Worm (Caenorhabditis elegans) whole organism, L1 larva: Measurements from ENCODE around the gene srv-8.

Experiments
- C04F5.9 ChIP-seq: sonication (generic microtip); optimal IDR thresholded peaks from 2 replicates; lab custom pipeline; 2016; ENCODE audit warnings: missing genetic modification characterization, missing compliant biosample characterization
- C34B4.2 ChIP-seq: sonication (generic microtip); optimal IDR thresholded peaks from 2 replicates; lab custom pipeline; 2017; ENCODE audit warnings: mild to moderate bottlenecking, missing genetic modification characterization, missing compliant biosample characterization
- F16B12.6 ChIP-seq: fragments of 150-350 bp; optimal IDR thresholded peaks from 2 replicates; lab custom pipeline; 2014; ENCODE audit warnings: missing biosample characterization, missing genetic modification characterization
- aha-1 ChIP-seq: fragments of 150-350 bp; optimal IDR thresholded peaks from 2 replicates; lab custom pipeline; 2014; ENCODE audit warnings: missing biosample characterization, missing genetic modification characterization
- ama-1 ChIP-seq: fragments of 150-350 bp; optimal IDR thresholded peaks from 2 replicates; lab custom pipeline; 2014
- blmp-1 ChIP-seq: fragments of 150-350 bp; optimal IDR thresholded peaks from 2 replicates; lab custom pipeline; 2014; ENCODE audit warnings: missing biosample characterization, missing genetic modification characterization
- ceh-82 ChIP-seq, 3 experiments: fragments of 150-350 bp in 1 of 3; sonication (generic microtip) in 2 of 3; optimal IDR thresholded peaks; 2 replicates each; lab custom pipeline; 2014 to 2017; ENCODE audit warnings: missing biosample characterization in 3 of 3, missing genetic modification characterization in 3 of 3
- dpl-1 ChIP-seq, 3 experiments: fragments of 150-350 bp in 2 of 3; sonication (generic microtip) in 1 of 3; optimal IDR thresholded peaks; 2 replicates each; lab custom pipeline; 2014 to 2017; ENCODE audit warnings: missing biosample characterization in 3 of 3, missing genetic modification characterization in 3 of 3, missing genetic modification reagents in 3 of 3
- dsc-1 ChIP-seq: sonication (generic microtip); optimal IDR thresholded peaks from 2 replicates; lab custom pipeline; 2016; ENCODE audit warnings: mild to moderate bottlenecking, missing genetic modification characterization, missing compliant biosample characterization
- efl-1 ChIP-seq, 4 experiments: fragments of 150-350 bp; optimal IDR thresholded peaks in 3 of 4; peaks in 1 of 4; 1 replicate in 1 of 4; 2 replicates in 3 of 4; lab custom pipeline; 2014; ENCODE audit warnings: missing biosample characterization in 2 of 4, missing genetic modification characterization in 2 of 4, missing genetic modification reagents in 2 of 4
- elt-2 ChIP-seq: sonication (generic microtip); optimal IDR thresholded peaks from 2 replicates; lab custom pipeline; 2016; ENCODE audit warnings: missing genetic modification characterization, mild to moderate bottlenecking, inconsistent platforms, missing compliant biosample characterization, missing genetic modification reagents
- fkh-8 ChIP-seq: sonication (generic microtip); optimal IDR thresholded peaks from 2 replicates; lab custom pipeline; 2016; ENCODE audit warnings: mild to moderate bottlenecking, missing genetic modification characterization, missing compliant biosample characterization
- fos-1 ChIP-seq: fragments of 150-350 bp; optimal IDR thresholded peaks from 2 replicates; lab custom pipeline; 2014; ENCODE audit warnings: missing biosample characterization, missing genetic modification characterization
- hlh-17 ChIP-seq: fragments of 200-800 bp; sonication (Bioruptor generic); optimal IDR thresholded peaks from 2 replicates; lab custom pipeline; 2018; ENCODE audit warnings: missing genetic modification characterization, mild to moderate bottlenecking, missing compliant biosample characterization, moderate library complexity, borderline replicate concordance
- hlh-4 ChIP-seq: sonication (generic microtip); optimal IDR thresholded peaks from 2 replicates; lab custom pipeline; 2016; ENCODE audit warnings: mild to moderate bottlenecking, missing genetic modification characterization, missing compliant biosample characterization
- hpl-2 ChIP-seq: fragments of 150-350 bp; optimal IDR thresholded peaks from 2 replicates; lab custom pipeline; 2014; ENCODE audit warnings: missing biosample characterization, missing genetic modification reagents, missing genetic modification characterization
- irx-1 ChIP-seq: sonication (generic microtip); optimal IDR thresholded peaks from 2 replicates; lab custom pipeline; 2016; ENCODE audit warnings: missing genetic modification characterization, missing compliant biosample characterization
- jun-1 ChIP-seq: fragments of 150-350 bp; optimal IDR thresholded peaks from 2 replicates; lab custom pipeline; 2014; ENCODE audit warnings: missing biosample characterization, missing genetic modification reagents, missing genetic modification characterization
- lin-14 ChIP-seq: fragments of 200-800 bp; sonication (Bioruptor generic); optimal IDR thresholded peaks from 2 replicates; lab custom pipeline; 2018; ENCODE audit warnings: mild to moderate bottlenecking, missing genetic modification characterization, moderate library complexity, missing compliant biosample characterization
- lin-15B ChIP-seq: fragments of 150-350 bp; sonication (generic microtip); optimal IDR thresholded peaks from 3 replicates; lab custom pipeline; 2014; ENCODE audit warnings: missing biosample characterization, missing genetic modification characterization
- lin-39 ChIP-seq: fragments of 150-350 bp; optimal IDR thresholded peaks from 2 replicates; lab custom pipeline; 2014; ENCODE audit warnings: missing biosample characterization, missing genetic modification reagents, missing genetic modification characterization
- mab-9 ChIP-seq: fragments of 200-800 bp; sonication (Bioruptor generic); IDR thresholded peaks from 2 replicates; pipeline ENCODE4 v1.3.6; 2022; ENCODE audit warnings: missing genetic modification reagents, missing genetic modification characterization, missing compliant biosample characterization
- mep-1 ChIP-seq: fragments of 150-350 bp; optimal IDR thresholded peaks from 2 replicates; lab custom pipeline; 2014; ENCODE audit warnings: missing biosample characterization, missing genetic modification characterization
- nhr-11 ChIP-seq: fragments of 150-350 bp; optimal IDR thresholded peaks from 2 replicates; lab custom pipeline; 2014; ENCODE audit warnings: missing biosample characterization, missing genetic modification characterization
- nhr-12 ChIP-seq: sonication (generic microtip); optimal IDR thresholded peaks from 2 replicates; lab custom pipeline; 2017; ENCODE audit warnings: missing biosample characterization, missing genetic modification characterization
- nhr-19 ChIP-seq: fragments of 200-800 bp; sonication (Bioruptor generic); conservative IDR thresholded peaks from 2 replicates; pipeline ENCODE4 v1.3.6; 2022; ENCODE audit warnings: missing genetic modification characterization, missing compliant biosample characterization
- nhr-20 ChIP-seq: sonication (generic microtip); optimal IDR thresholded peaks from 2 replicates; lab custom pipeline; 2016; ENCODE audit warnings: mild to moderate bottlenecking, missing genetic modification characterization, missing compliant biosample characterization
- nhr-237 ChIP-seq: fragments of 150-350 bp; optimal IDR thresholded peaks from 2 replicates; lab custom pipeline; 2014; ENCODE audit warnings: missing biosample characterization, missing genetic modification characterization
- nhr-28 ChIP-seq: fragments of 150-350 bp; optimal IDR thresholded peaks from 2 replicates; lab custom pipeline; 2014; ENCODE audit warnings: missing biosample characterization, missing genetic modification characterization
- nhr-76 ChIP-seq: sonication (generic microtip); optimal IDR thresholded peaks from 2 replicates; lab custom pipeline; 2017; ENCODE audit warnings: missing biosample characterization, missing genetic modification characterization
- nhr-77 ChIP-seq: fragments of 150-350 bp; optimal IDR thresholded peaks from 2 replicates; lab custom pipeline; 2014; ENCODE audit warnings: missing biosample characterization, missing genetic modification characterization
- nhr-85 ChIP-seq: sonication (generic microtip); peaks from one replicate; lab custom pipeline; 2016; ENCODE audit warnings: missing genetic modification characterization, inconsistent platforms, missing compliant biosample characterization
- pax-3 ChIP-seq: fragments of 200-800 bp; sonication (Bioruptor generic); optimal IDR thresholded peaks from 2 replicates; lab custom pipeline; 2018; ENCODE audit warnings: mild to moderate bottlenecking, missing genetic modification characterization, moderate library complexity, missing compliant biosample characterization
- rnt-1 ChIP-seq: sonication (generic microtip); optimal IDR thresholded peaks from 2 replicates; lab custom pipeline; 2016; ENCODE audit warnings: mild to moderate bottlenecking, missing genetic modification characterization, moderate library complexity, missing compliant biosample characterization
- sox-4 ChIP-seq: sonication (generic microtip); optimal IDR thresholded peaks from 2 replicates; lab custom pipeline; 2016; ENCODE audit warnings: missing genetic modification characterization, missing compliant biosample characterization
- sup-37 ChIP-seq: fragments of 200-800 bp; sonication (Bioruptor generic); optimal IDR thresholded peaks from 2 replicates; lab custom pipeline; 2018; ENCODE audit warnings: mild to moderate bottlenecking, missing genetic modification characterization, missing compliant biosample characterization
- tlp-1 ChIP-seq: fragments of 150-350 bp; optimal IDR thresholded peaks from 2 replicates; lab custom pipeline; 2014; ENCODE audit warnings: missing biosample characterization, missing genetic modification characterization
- unc-62 ChIP-seq: fragments of 150-350 bp; optimal IDR thresholded peaks from 2 replicates; lab custom pipeline; 2014; ENCODE audit warnings: missing biosample characterization, missing genetic modification reagents, missing genetic modification characterization
- xbp-1 ChIP-seq: sonication (generic microtip); optimal IDR thresholded peaks from 2 replicates; lab custom pipeline; 2016; ENCODE audit warnings: missing genetic modification characterization, missing compliant biosample characterization
- ztf-11 ChIP-seq, 2 experiments: sonication (generic microtip); optimal IDR thresholded peaks; 2 replicates each; lab custom pipeline; 2016 to 2017; ENCODE audit warnings: missing genetic modification characterization in 2 of 2, missing biosample characterization in 1 of 2, missing compliant biosample characterization in 1 of 2
- ztf-4 ChIP-seq: fragments of 150-350 bp; optimal IDR thresholded peaks from 2 replicates; lab custom pipeline; 2014; ENCODE audit warnings: missing biosample characterization, missing genetic modification characterization

The srv-8 gene

DNA sequence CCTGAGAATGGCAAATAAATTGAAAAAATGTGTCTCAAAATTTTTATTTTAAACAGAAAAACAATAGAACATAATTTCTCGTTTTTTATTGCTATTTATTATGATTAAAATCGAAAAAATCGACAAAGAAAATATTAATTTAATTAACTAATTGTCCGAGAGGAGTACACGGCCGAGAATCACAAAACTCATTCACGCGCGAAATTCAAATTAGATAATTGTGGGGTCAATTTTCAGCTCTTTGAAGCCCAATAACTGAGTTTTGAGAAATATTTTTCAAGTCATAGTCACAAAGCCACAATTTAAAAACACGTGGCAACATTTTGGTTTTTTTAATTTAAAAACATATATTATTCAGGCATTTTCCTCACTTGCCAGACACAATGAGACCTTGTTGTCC is 11.5 kb downstream of the srv-8 start (continued):
- TF ChIP-seq blmp-1 (tag; lab: Kevin White, UChicago) (peak; percentile 43), lin-14 (GFP tag; lab: Kevin White, UChicago) (peak; percentile 30), hlh-17 (GFP tag; lab: Kevin White, UChicago) (no peak), hlh-4 (tag; lab: Kevin White, UChicago) (no peak), nhr-237 (tag; lab: Kevin White, UChicago) (no peak), fkh-8 (tag; lab: Kevin White, UChicago) (no peak), F16B12.6 (no peak), mab-9 (GFP tag; lab: Robert Waterston, UW) (no peak), nhr-19 (GFP tag; lab: Robert Waterston, UW) (peak; percentile 54), ama-1 (no peak), lin-39 (tag; lab: Kevin White, UChicago) (peak; percentile 54), nhr-77 (tag; lab: Kevin White, UChicago) (no peak), ztf-11 (tag; optimal IDR thresholded peaks at IDR 0.05; lab: Kevin White, UChicago) (peak in 1 of 2 experiments; percentile 74), sox-4 (tag; lab: Kevin White, UChicago) (peak; percentile 23)
- TF ChIP-seq, all 84 proteins: peak for 30

DNA sequence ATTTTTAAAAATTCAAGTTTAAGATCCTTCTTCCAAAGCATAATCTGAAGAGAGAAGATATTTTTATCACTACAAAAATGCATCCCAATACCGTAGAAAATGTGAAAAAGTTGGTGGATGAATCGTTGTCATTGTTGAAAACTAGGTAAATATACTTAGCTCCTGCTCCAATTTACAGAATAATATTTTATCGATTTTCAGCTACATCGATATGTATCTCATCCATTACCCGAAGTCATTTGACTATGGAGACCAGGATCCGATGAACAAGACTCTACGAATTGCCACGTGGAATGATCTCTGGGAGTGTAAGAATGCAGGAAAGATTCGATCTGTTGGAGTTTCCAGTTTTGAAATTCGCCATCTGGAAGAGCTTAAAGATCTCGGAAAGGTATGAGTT is 12.1 kb downstream of the srv-8 start:
- no peak for TF ChIP-seq nhr-28 (tag; lab: Kevin White, UChicago)
- TF ChIP-seq xbp-1 (tag; lab: Kevin White, UChicago), result no peak
- no peak for TF ChIP-seq ztf-4
- TF ChIP-seq C04F5.9 (tag; lab: Kevin White, UChicago), result no peak
- TF ChIP-seq nhr-12, result no peak
- no peak for TF ChIP-seq ceh-82 (tag; optimal IDR thresholded peaks at IDR 0.05; lab: Kevin White, UChicago)
- no peak for TF ChIP-seq dsc-1 (tag; lab: Kevin White, UChicago)
- no peak for TF ChIP-seq irx-1
- TF ChIP-seq C34B4.2 (tag; lab: Kevin White, UChicago), result no peak
- no peak for TF ChIP-seq pax-3 (tag; lab: Kevin White, UChicago)
- no peak for TF ChIP-seq aha-1 (tag; lab: Kevin White, UChicago)
- no peak for TF ChIP-seq sup-37 (GFP tag; lab: Kevin White, UChicago)
- TF ChIP-seq dpl-1 (GFP tag; optimal IDR thresholded peaks at IDR 0.05; lab: Kevin White, UChicago), result no peak

DNA sequence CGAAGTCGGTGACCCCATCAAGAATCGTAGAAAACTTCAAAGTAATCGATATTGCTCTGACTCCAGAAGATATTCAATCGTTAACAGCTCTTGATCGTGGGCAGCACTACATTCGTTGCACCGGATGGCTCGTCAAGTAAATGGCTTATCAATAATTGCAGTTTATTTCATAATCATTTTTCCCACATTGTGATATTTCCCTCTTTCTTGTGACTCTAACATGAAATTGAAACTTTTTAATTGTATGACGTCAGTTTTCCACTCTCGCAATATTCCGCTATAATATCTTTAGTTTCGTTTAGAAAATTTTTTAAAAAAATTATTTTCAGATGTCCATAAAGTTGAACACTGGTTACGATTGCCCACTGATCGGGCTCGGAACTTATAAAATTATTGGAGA is 12.6 kb downstream of the srv-8 start, which contains the start of gene F53F1.3:
F53F1.3 (plus strand) TSS at position 330 of the 400 bp plus-strand sequence.
- TF ChIP-seq sup-37 (GFP tag; lab: Kevin White, UChicago), result no peak
- peak; percentile 14 for TF ChIP-seq elt-2 (tag; lab: Kevin White, UChicago)

DNA sequence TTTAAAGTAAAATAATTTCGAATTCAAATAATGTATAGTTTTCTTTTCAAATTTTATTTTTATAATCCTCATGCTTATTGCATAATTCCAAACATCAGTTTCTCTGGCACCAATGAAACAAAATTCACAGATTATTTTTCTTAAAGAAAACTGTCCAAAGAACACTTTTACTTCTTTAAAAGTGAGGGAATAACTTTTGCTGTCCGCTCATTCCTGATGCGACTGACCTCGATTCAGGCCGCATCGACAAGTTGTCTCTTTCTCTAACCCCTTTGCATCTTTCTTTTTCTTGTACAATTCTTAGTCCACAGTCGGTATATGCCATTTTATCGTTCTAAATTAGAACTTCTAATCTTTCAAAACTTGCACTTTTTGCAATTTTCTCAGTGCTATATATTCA is 14.0 kb downstream of the srv-8 start, which contains the start of gene F53F1.2:
F53F1.2 (plus strand) TSS at position 306 of the 400 bp plus-strand sequence.
- no peak for TF ChIP-seq fos-1
- no peak for TF ChIP-seq nhr-28 (tag; lab: Kevin White, UChicago)
- no peak for TF ChIP-seq nhr-76 (tag; lab: Kevin White, UChicago)
- TF ChIP-seq unc-62 (GFP tag; lab: Kevin White, UChicago), result no peak
- TF ChIP-seq nhr-77 (tag; lab: Kevin White, UChicago), result no peak
- no peak for TF ChIP-seq nhr-20 (tag; lab: Kevin White, UChicago)
- peak in 1 of 3 experiments; percentile 2 for TF ChIP-seq dpl-1 (GFP tag; optimal IDR thresholded peaks at IDR 0.05; lab: Kevin White, UChicago)
- TF ChIP-seq mab-9 (GFP tag; lab: Robert Waterston, UW), result no peak
- TF ChIP-seq efl-1 (optimal IDR thresholded peaks at IDR 0.05; lab: Kevin White, UChicago), result no peak
- TF ChIP-seq efl-1 (GFP tag; optimal IDR thresholded peaks at IDR 0.05 in 1 of 2; lab: Kevin White, UChicago), result no peak
- TF ChIP-seq rnt-1 (tag; lab: Kevin White, UChicago), result no peak
- TF ChIP-seq tlp-1 (tag; lab: Kevin White, UChicago), result no peak
- TF ChIP-seq mep-1, result no peak
- no peak for TF ChIP-seq C34B4.2 (tag; lab: Kevin White, UChicago)
- no peak for TF ChIP-seq hpl-2 (GFP tag; lab: Kevin White, UChicago)
- no peak for TF ChIP-seq lin-15B
- TF ChIP-seq blmp-1 (tag; lab: Kevin White, UChicago), result peak; percentile 96
- TF ChIP-seq lin-14 (GFP tag; lab: Kevin White, UChicago), result no peak
- no peak for TF ChIP-seq nhr-11 (tag; lab: Kevin White, UChicago)
- peak; percentile 67 for TF ChIP-seq nhr-85
- no peak for TF ChIP-seq sup-37 (GFP tag; lab: Kevin White, UChicago)
- no peak for TF ChIP-seq jun-1 (tag; lab: Kevin White, UChicago)
